Worm (Caenorhabditis elegans) whole organism, L1 larva: ENCODE results near the gene F19B10.5.

Experiments
- C04F5.9 ChIP-seq: sonication (generic microtip); optimal IDR thresholded peaks from 2 replicates; lab custom pipeline; 2016; ENCODE audit warnings: missing genetic modification characterization, missing compliant biosample characterization
- alr-1 ChIP-seq: fragments of 200-800 bp; sonication (Bioruptor generic); optimal IDR thresholded peaks from 2 replicates; lab custom pipeline; 2018; ENCODE audit warnings: borderline replicate concordance, mild to moderate bottlenecking, missing genetic modification characterization, missing compliant biosample characterization
- ama-1 ChIP-seq: fragments of 150-350 bp; optimal IDR thresholded peaks from 2 replicates; lab custom pipeline; 2014
- blmp-1 ChIP-seq: fragments of 150-350 bp; optimal IDR thresholded peaks from 2 replicates; lab custom pipeline; 2014; ENCODE audit warnings: missing biosample characterization, missing genetic modification characterization
- ceh-88 ChIP-seq: fragments of 200-800 bp; sonication (Bioruptor generic); IDR thresholded peaks from 2 replicates; pipeline ENCODE4 v1.3.6; 2022; ENCODE audit warnings: missing genetic modification characterization, missing compliant biosample characterization
- ces-1 ChIP-seq: fragments of 150-350 bp; optimal IDR thresholded peaks from 2 replicates; lab custom pipeline; 2014; ENCODE audit warnings: missing biosample characterization, missing genetic modification reagents, missing genetic modification characterization
- efl-1 ChIP-seq, 4 experiments: fragments of 150-350 bp; optimal IDR thresholded peaks in 3 of 4; peaks in 1 of 4; 1 replicate in 1 of 4; 2 replicates in 3 of 4; lab custom pipeline; 2014; ENCODE audit warnings: missing biosample characterization in 2 of 4, missing genetic modification characterization in 2 of 4, missing genetic modification reagents in 2 of 4
- elt-2 ChIP-seq: sonication (generic microtip); optimal IDR thresholded peaks from 2 replicates; lab custom pipeline; 2016; ENCODE audit warnings: missing genetic modification characterization, mild to moderate bottlenecking, inconsistent platforms, missing compliant biosample characterization, missing genetic modification reagents
- elt-3 ChIP-seq, 6 experiments: fragments of 150-350 bp in 1 of 6; sonication (generic microtip); optimal IDR thresholded peaks; 2 replicates each; lab custom pipeline; 2017 to 2018; ENCODE audit warnings: missing biosample characterization in 6 of 6, missing genetic modification characterization in 6 of 6, inconsistent platforms in 1 of 6
- fkh-8 ChIP-seq: sonication (generic microtip); optimal IDR thresholded peaks from 2 replicates; lab custom pipeline; 2016; ENCODE audit warnings: mild to moderate bottlenecking, missing genetic modification characterization, missing compliant biosample characterization
- hlh-17 ChIP-seq: fragments of 200-800 bp; sonication (Bioruptor generic); optimal IDR thresholded peaks from 2 replicates; lab custom pipeline; 2018; ENCODE audit warnings: missing genetic modification characterization, mild to moderate bottlenecking, missing compliant biosample characterization, moderate library complexity, borderline replicate concordance
- hlh-4 ChIP-seq: sonication (generic microtip); optimal IDR thresholded peaks from 2 replicates; lab custom pipeline; 2016; ENCODE audit warnings: mild to moderate bottlenecking, missing genetic modification characterization, missing compliant biosample characterization
- irx-1 ChIP-seq: sonication (generic microtip); optimal IDR thresholded peaks from 2 replicates; lab custom pipeline; 2016; ENCODE audit warnings: missing genetic modification characterization, missing compliant biosample characterization
- isw-1 ChIP-seq: fragments of 200-800 bp; sonication (Bioruptor generic); IDR thresholded peaks from 2 replicates; pipeline ENCODE4 v1.3.6; 2022; ENCODE audit warnings: missing genetic modification characterization, missing compliant biosample characterization
- lin-14 ChIP-seq: fragments of 200-800 bp; sonication (Bioruptor generic); optimal IDR thresholded peaks from 2 replicates; lab custom pipeline; 2018; ENCODE audit warnings: mild to moderate bottlenecking, missing genetic modification characterization, moderate library complexity, missing compliant biosample characterization
- lin-15B ChIP-seq: fragments of 150-350 bp; sonication (generic microtip); optimal IDR thresholded peaks from 3 replicates; lab custom pipeline; 2014; ENCODE audit warnings: missing biosample characterization, missing genetic modification characterization
- lin-39 ChIP-seq: fragments of 150-350 bp; optimal IDR thresholded peaks from 2 replicates; lab custom pipeline; 2014; ENCODE audit warnings: missing biosample characterization, missing genetic modification reagents, missing genetic modification characterization
- lsy-2 ChIP-seq, 2 experiments: fragments of 150-350 bp; optimal IDR thresholded peaks; 2 replicates each; lab custom pipeline; 2014; ENCODE audit warnings: missing biosample characterization in 2 of 2, missing genetic modification characterization in 2 of 2
- mab-9 ChIP-seq: fragments of 200-800 bp; sonication (Bioruptor generic); IDR thresholded peaks from 2 replicates; pipeline ENCODE4 v1.3.6; 2022; ENCODE audit warnings: missing genetic modification reagents, missing genetic modification characterization, missing compliant biosample characterization
- mef-2 ChIP-seq: fragments of 150-350 bp; optimal IDR thresholded peaks from 2 replicates; lab custom pipeline; 2014; ENCODE audit warnings: missing biosample characterization, missing genetic modification characterization
- nhr-12 ChIP-seq: sonication (generic microtip); optimal IDR thresholded peaks from 2 replicates; lab custom pipeline; 2017; ENCODE audit warnings: missing biosample characterization, missing genetic modification characterization
- nhr-20 ChIP-seq: sonication (generic microtip); optimal IDR thresholded peaks from 2 replicates; lab custom pipeline; 2016; ENCODE audit warnings: mild to moderate bottlenecking, missing genetic modification characterization, missing compliant biosample characterization
- nhr-71 ChIP-seq: sonication (generic microtip); optimal IDR thresholded peaks from 2 replicates; lab custom pipeline; 2016; ENCODE audit warnings: mild to moderate bottlenecking, missing genetic modification characterization, moderate library complexity, missing compliant biosample characterization
- nhr-77 ChIP-seq: fragments of 150-350 bp; optimal IDR thresholded peaks from 2 replicates; lab custom pipeline; 2014; ENCODE audit warnings: missing biosample characterization, missing genetic modification characterization
- nhr-84 ChIP-seq: sonication (generic microtip); optimal IDR thresholded peaks from 2 replicates; lab custom pipeline; 2017; ENCODE audit warnings: missing biosample characterization, missing genetic modification characterization
- rnt-1 ChIP-seq: sonication (generic microtip); optimal IDR thresholded peaks from 2 replicates; lab custom pipeline; 2016; ENCODE audit warnings: mild to moderate bottlenecking, missing genetic modification characterization, moderate library complexity, missing compliant biosample characterization
- snpc-4 ChIP-seq: fragments of 150-350 bp; optimal IDR thresholded peaks from 2 replicates; lab custom pipeline; 2014; ENCODE audit warnings: missing biosample characterization, missing genetic modification characterization
- snu-23 ChIP-seq: sonication (generic microtip); optimal IDR thresholded peaks from 2 replicates; lab custom pipeline; 2016; ENCODE audit warnings: missing genetic modification characterization, missing compliant biosample characterization
- sup-37 ChIP-seq: fragments of 200-800 bp; sonication (Bioruptor generic); optimal IDR thresholded peaks from 2 replicates; lab custom pipeline; 2018; ENCODE audit warnings: mild to moderate bottlenecking, missing genetic modification characterization, missing compliant biosample characterization
- swsn-7 ChIP-seq: sonication (generic microtip); optimal IDR thresholded peaks from 2 replicates; lab custom pipeline; 2016; ENCODE audit warnings: missing genetic modification characterization, missing compliant biosample characterization
- unc-130 ChIP-seq: fragments of 150-350 bp; optimal IDR thresholded peaks from 2 replicates; lab custom pipeline; 2017; ENCODE audit warnings: missing biosample characterization, missing genetic modification characterization, inconsistent platforms
- unc-30 ChIP-seq: sonication (generic microtip); optimal IDR thresholded peaks from 2 replicates; lab custom pipeline; 2017; ENCODE audit warnings: missing biosample characterization, missing genetic modification characterization
- unc-86 ChIP-seq: sonication (generic microtip); optimal IDR thresholded peaks from 2 replicates; lab custom pipeline; 2016; ENCODE audit warnings: missing genetic modification characterization, missing compliant biosample characterization
- unc-98 ChIP-seq: fragments of 200-800 bp; sonication (Bioruptor generic); IDR thresholded peaks from 2 replicates; pipeline ENCODE4 v1.3.6; 2022; ENCODE audit warnings: missing genetic modification characterization, missing compliant biosample characterization
- zip-4 ChIP-seq: fragments of 200-800 bp; sonication (Bioruptor generic); optimal IDR thresholded peaks from 2 replicates; lab custom pipeline; 2018; ENCODE audit warnings: mild to moderate bottlenecking, missing genetic modification characterization, moderate library complexity, missing compliant biosample characterization

Gene F19B10.5

ce11 chrII:3670956-3671355, 15.5 kb downstream of the F19B10.5 start, which contains the start of gene srx-98:
TSS of gene srx-98 (minus strand) at chrII:3671056.
- TF ChIP-seq mab-9 (GFP tag; lab: Robert Waterston, UW) (no peak), ama-1 (lab: Kevin White, UChicago) (no peak)
- TF ChIP-seq, all 84 proteins: peak for 0

DNA sequence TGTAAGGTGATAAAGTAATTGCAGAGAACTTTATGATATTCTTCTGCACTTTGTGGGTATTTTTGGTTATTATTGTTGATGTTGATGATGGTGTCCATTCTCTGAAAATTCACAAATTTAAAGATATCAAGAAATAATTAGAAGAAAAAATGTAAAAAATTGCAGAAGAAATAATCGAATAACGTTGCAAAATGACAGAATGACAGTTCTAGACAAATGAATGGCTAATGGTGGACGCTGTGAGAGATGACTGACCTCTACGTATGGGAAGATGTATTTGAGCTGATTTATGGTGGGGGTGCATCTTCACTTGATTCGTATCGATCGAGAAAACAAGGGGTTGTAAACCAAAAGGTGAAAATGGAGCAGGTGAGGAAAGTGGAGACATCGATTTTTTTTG, 18.0 kb downstream of the F19B10.5 start, which contains the start of gene sea-1:
Gene sea-1, minus strand, starts transcription at position 101 of the 400 bp plus-strand sequence.
- no peak for TF ChIP-seq hlh-4 (tag; lab: Kevin White, UChicago)
- TF ChIP-seq swsn-7 (tag; lab: Kevin White, UChicago): no peak
- no peak for TF ChIP-seq zip-4
- TF ChIP-seq, all 84 proteins: peak for 0

- TF ChIP-seq nhr-84: no peak
- no peak for TF ChIP-seq unc-98 (GFP tag; lab: Robert Waterston, UW)
- no peak for TF ChIP-seq swsn-7 (tag; lab: Kevin White, UChicago)
- no peak for TF ChIP-seq rnt-1 (tag; lab: Kevin White, UChicago)
- TF ChIP-seq unc-86 (tag; lab: Kevin White, UChicago): no peak
- TF ChIP-seq irx-1 (tag; lab: Kevin White, UChicago): no peak
- no peak for TF ChIP-seq elt-3 (tag; optimal IDR thresholded peaks at IDR 0.05; lab: Kevin White, UChicago)
- TF ChIP-seq fkh-8 (tag; lab: Kevin White, UChicago): no peak
- TF ChIP-seq snu-23 (GFP tag; lab: Kevin White, UChicago): no peak
- no peak for TF ChIP-seq zip-4
- no peak for TF ChIP-seq snpc-4
- TF ChIP-seq mef-2: no peak
- no peak for TF ChIP-seq nhr-20 (tag; lab: Kevin White, UChicago)
- TF ChIP-seq isw-1 (GFP tag; lab: Robert Waterston, UW): no peak
- no peak for TF ChIP-seq hlh-17 (GFP tag; lab: Kevin White, UChicago)
- TF ChIP-seq lsy-2 (tag; optimal IDR thresholded peaks at IDR 0.05; lab: Kevin White, UChicago): no peak
- no peak for TF ChIP-seq C04F5.9 (tag; lab: Kevin White, UChicago)
- TF ChIP-seq elt-2 (tag; lab: Kevin White, UChicago): no peak
- no peak for TF ChIP-seq unc-130
These were observed 19.7 kb downstream of the F19B10.5 start, which contains the start of gene F19B10.2 for ce11 chrII:3675176-3675575. TSS of gene F19B10.2 (plus strand) at chrII:3675476.

DNA sequence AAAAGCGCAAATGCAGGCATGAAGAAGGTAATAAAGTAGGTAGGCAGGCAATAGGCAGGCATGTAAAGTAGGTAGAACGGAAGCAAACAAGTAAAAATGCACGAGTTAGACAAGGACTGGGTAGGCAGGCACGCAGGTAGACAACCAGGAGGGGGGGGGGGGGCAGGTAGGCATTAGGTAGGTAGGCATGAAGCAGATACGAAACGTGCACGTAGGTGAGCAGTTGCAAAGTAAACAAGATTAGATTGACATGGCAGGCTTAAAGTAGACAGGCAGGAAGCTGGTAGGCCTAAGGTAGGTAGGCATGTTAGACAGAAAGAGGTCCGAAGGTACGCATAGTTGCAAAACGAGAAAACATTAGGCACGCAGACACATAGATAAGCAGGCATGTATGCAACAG, 23.5 kb downstream of the F19B10.5 start:
- no peak for TF ChIP-seq unc-130
- TF ChIP-seq alr-1 (tag; lab: Kevin White, UChicago): no peak
- TF ChIP-seq swsn-7 (tag; lab: Kevin White, UChicago): no peak
- TF ChIP-seq efl-1 (optimal IDR thresholded peaks at IDR 0.05; lab: Kevin White, UChicago): no peak
- TF ChIP-seq efl-1 (GFP tag; optimal IDR thresholded peaks at IDR 0.05 in 1 of 2; lab: Kevin White, UChicago): no peak
- TF ChIP-seq ceh-88 (GFP tag; lab: Robert Waterston, UW): no peak
- TF ChIP-seq ces-1 (GFP tag; lab: Kevin White, UChicago): no peak
- TF ChIP-seq sup-37 (GFP tag; lab: Kevin White, UChicago): no peak
- no peak for TF ChIP-seq unc-30 (tag; lab: Kevin White, UChicago)
- TF ChIP-seq lin-15B (tag; lab: Kevin White, UChicago): no peak
- TF ChIP-seq lin-39 (tag; lab: Kevin White, UChicago): no peak
- no peak for TF ChIP-seq mab-9 (GFP tag; lab: Robert Waterston, UW)
- no peak for TF ChIP-seq blmp-1 (tag; lab: Kevin White, UChicago)
- TF ChIP-seq nhr-77 (tag; lab: Kevin White, UChicago): no peak
- TF ChIP-seq lin-14 (GFP tag; lab: Kevin White, UChicago): no peak
- no peak for TF ChIP-seq nhr-12
- TF ChIP-seq nhr-71 (tag; lab: Kevin White, UChicago): no peak
